Worm (Caenorhabditis elegans): Measurements from ENCODE around the gene dld-1.
"Not testable (repeated sequence)": the region's sequence is repeated elsewhere in the genome, so short reads cannot be mapped to it uniquely, and the experiment has no call there.

ce11 chrIV:14427395-14427794 lies 36.9 kb upstream of the dld-1 start, which contains the start of gene F55B11.5:
- TF ChIP-seq unc-130 (tag; optimal IDR thresholded peaks at IDR 0.05); blmp-1 (tag; optimal IDR thresholded peaks at IDR 0.05); zag-1 (tag; optimal IDR thresholded peaks at IDR 0.05); sptf-1 (tag; optimal IDR thresholded peaks at IDR 0.05); unc-62 (GFP tag; optimal IDR thresholded peaks at IDR 0.05); sox-4 (tag; optimal IDR thresholded peaks at IDR 0.05); ztf-4 (tag; optimal IDR thresholded peaks at IDR 0.05); C34B4.2 (tag; optimal IDR thresholded peaks at IDR 0.05); alr-1 (tag; optimal IDR thresholded peaks at IDR 0.05; ENCODE audit: borderline replicate concordance): not testable (repeated sequence)

Measured in whole organism, L1 larva.